Fruit fly (Drosophila melanogaster): Measurements from ENCODE around the gene CG6769.

CG6769 gene

dm6 chrX:17830211-17830616, 30.6 kb upstream of the CG6769 start (continued):
- TF ChIP-seq chn (GFP tag; optimal IDR thresholded peaks at IDR 0.05) (no peak), CG15479 (GFP tag; optimal IDR thresholded peaks at IDR 0.05) (peak; percentile 61), CG14667 (GFP tag; IDR thresholded peaks at IDR 0.05) (no peak), CG18599 (GFP tag; optimal IDR thresholded peaks at IDR 0.05) (no peak), CG9932 (GFP tag; IDR thresholded peaks at IDR 0.05) (no peak), CG8924 (tag; optimal IDR thresholded peaks at IDR 0.05) (no peak), shn (GFP tag; optimal IDR thresholded peaks at IDR 0.05) (peak; percentile 0), CG10209 (GFP tag; optimal IDR thresholded peaks at IDR 0.05) (peak; percentile 37), Ravus (GFP tag; IDR thresholded peaks at IDR 0.05) (no peak), zf30C (GFP tag; optimal IDR thresholded peaks at IDR 0.05) (no peak), gro (GFP tag; optimal IDR thresholded peaks at IDR 0.05) (no peak), CG7786 (GFP tag; optimal IDR thresholded peaks at IDR 0.05) (peak; percentile 20), zfh1 (GFP tag; IDR thresholded peaks at IDR 0.05) (0 out of 3 replicates have a peak, but pooled peaks have one; percentile 5), eve (GFP tag; optimal IDR thresholded peaks at IDR 0.05) (no peak), CG14965 (GFP tag; optimal IDR thresholded peaks at IDR 0.05; ENCODE audit: borderline replicate concordance) (no peak), CG33557 (GFP tag; optimal IDR thresholded peaks at IDR 0.05) (peak; percentile 58), zen2 (GFP tag; IDR thresholded peaks at IDR 0.05; ENCODE audit: partially characterized antibody) (no peak), jumu (GFP tag; optimal IDR thresholded peaks at IDR 0.05) (peak; percentile 7), GATAe (GFP tag; conservative IDR thresholded peaks at IDR 0.05) (no peak), dpn (GFP tag; optimal IDR thresholded peaks at IDR 0.05) (peak in 1 of 2 experiments; percentile 14), pnt (GFP tag; optimal IDR thresholded peaks at IDR 0.05) (no peak), Hmx (GFP tag; optimal IDR thresholded peaks at IDR 0.05) (no peak), onecut (GFP tag; IDR thresholded peaks at IDR 0.05) (peak; percentile 3; the same call in 1 of the 2 replicates), CG6272 (GFP tag; IDR thresholded peaks at IDR 0.05) (no peak), btn (GFP tag; optimal IDR thresholded peaks at IDR 0.05) (no peak), D19B (GFP tag; optimal IDR thresholded peaks at IDR 0.05) (no peak), sens (GFP tag) (peak; percentile 88), ab (GFP tag; optimal IDR thresholded peaks at IDR 0.05) (peak; percentile 28), Awh (GFP tag; IDR thresholded peaks at IDR 0.05) (no peak), CG15011 (GFP tag; optimal IDR thresholded peaks at IDR 0.05) (peak; percentile 33), HLH54F (GFP tag; optimal IDR thresholded peaks at IDR 0.05) (no peak), CG3847 (GFP tag; IDR thresholded peaks at IDR 0.05) (no peak), HLH4C (GFP tag; IDR thresholded peaks at IDR 0.05; ENCODE audit: partially characterized antibody) (no peak), h (optimal IDR thresholded peaks at IDR 0.05) (no peak), CG10654 (GFP tag; optimal IDR thresholded peaks at IDR 0.05) (no peak), CG12942 (GFP tag; optimal IDR thresholded peaks at IDR 0.05) (no peak), wdn (GFP tag; IDR thresholded peaks at IDR 0.05) (no peak), HHEX (GFP tag; optimal IDR thresholded peaks at IDR 0.05) (no peak), CG12104 (GFP tag; optimal IDR thresholded peaks at IDR 0.05) (no peak), Fer1 (GFP tag; optimal IDR thresholded peaks at IDR 0.05) (no peak), dati (GFP tag; IDR thresholded peaks at IDR 0.05) (no peak), vfl (GFP tag; optimal IDR thresholded peaks at IDR 0.05) (no peak), slp2 (GFP tag; optimal IDR thresholded peaks at IDR 0.05) (peak; percentile 15), CG15073 (GFP tag; optimal IDR thresholded peaks at IDR 0.05) (no peak), ssp (GFP tag; IDR thresholded peaks at IDR 0.05) (no peak), BEAF-32 (GFP tag; optimal IDR thresholded peaks at IDR 0.05) (no peak), CG13424 (tag; optimal IDR thresholded peaks at IDR 0.05) (peak; percentile 31), lilli (GFP tag; optimal IDR thresholded peaks at IDR 0.05) (no peak), Ada2b (GFP tag; IDR thresholded peaks at IDR 0.05) (no peak), twi (tag; optimal IDR thresholded peaks at IDR 0.05) (peak; percentile 8), Ptx1 (GFP tag; IDR thresholded peaks at IDR 0.05) (no peak), CG17328 (GFP tag; IDR thresholded peaks at IDR 0.05) (no peak), crp (GFP tag; optimal IDR thresholded peaks at IDR 0.05) (no peak)

Data from whole organism, embryonic.